Worm (Caenorhabditis elegans): ENCODE measurements around the gene dnj-24.

DNA sequence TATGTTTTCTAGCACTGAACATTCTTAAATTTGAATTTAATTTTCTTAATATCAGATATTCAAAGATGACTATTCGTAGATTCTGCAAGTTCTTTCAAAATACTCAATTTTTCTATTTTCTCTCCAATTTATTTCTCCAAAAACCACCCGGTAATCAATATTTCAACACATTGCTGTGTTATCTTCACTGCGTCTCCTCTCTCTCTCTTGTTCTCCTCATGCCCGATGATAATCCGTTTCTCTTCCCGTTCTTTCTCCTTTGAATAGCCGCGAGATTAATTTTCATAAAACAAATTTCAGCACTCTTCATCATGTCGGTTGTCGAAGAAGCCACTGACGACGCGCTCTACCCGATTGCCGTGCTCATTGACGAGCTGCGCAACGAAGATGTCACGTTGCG lies 26.5 kb upstream of the dnj-24 start, which contains the start of gene paa-1:
- no peak for TF ChIP-seq pqm-1 (tag; optimal IDR thresholded peaks at IDR 0.05)
- TF ChIP-seq tbx-2 (tag; optimal IDR thresholded peaks at IDR 0.05): no peak
- TF ChIP-seq nfya-1 (tag; optimal IDR thresholded peaks at IDR 0.05): no peak
- no peak for TF ChIP-seq eyg-1 (tag; optimal IDR thresholded peaks at IDR 0.05)
- TF ChIP-seq lim-6 (tag; optimal IDR thresholded peaks at IDR 0.05): no peak
- no peak for TF ChIP-seq elt-2 (tag; optimal IDR thresholded peaks at IDR 0.05)
- no peak for TF ChIP-seq ceh-30 (tag; optimal IDR thresholded peaks at IDR 0.05)
- TF ChIP-seq F13H6.1 (tag; optimal IDR thresholded peaks at IDR 0.05): no peak
- no peak for TF ChIP-seq hlh-30 (tag; optimal IDR thresholded peaks at IDR 0.05; ENCODE audit: insufficient read depth)
